Fruit fly (Drosophila melanogaster): ENCODE data around the gene CG15754.

CG15754 gene

DNA sequence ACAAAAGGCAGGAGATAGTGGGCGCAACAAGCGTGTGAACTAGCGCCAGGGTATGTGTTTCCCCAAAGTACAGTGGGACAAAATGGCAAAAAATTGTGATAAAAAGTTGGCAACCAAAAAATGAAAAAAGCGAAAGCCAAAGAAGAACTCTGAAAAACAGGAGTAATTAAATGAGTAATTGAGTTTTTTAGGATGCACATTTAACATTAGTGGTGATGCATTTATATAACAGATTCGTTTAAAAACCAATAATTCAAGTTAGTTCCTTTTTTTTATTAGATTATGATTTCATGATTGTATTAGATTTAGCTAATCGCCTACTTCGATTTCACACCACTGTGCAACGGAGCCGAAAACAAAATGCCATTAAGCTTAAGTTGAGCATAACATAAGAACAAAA is 44.6 kb downstream of the CG15754 start (continued):
- TF ChIP-seq Xrp1 (GFP tag; IDR thresholded peaks at IDR 0.05): peak; percentile 51; the same call in 1 of the 2 replicates
- TF ChIP-seq CG6765 (GFP tag; optimal IDR thresholded peaks at IDR 0.05): no peak
- TF ChIP-seq wor (GFP tag; IDR thresholded peaks at IDR 0.05): peak; percentile 35
- no peak for TF ChIP-seq CG14965 (GFP tag; optimal IDR thresholded peaks at IDR 0.05; ENCODE audit: borderline replicate concordance)
- TF ChIP-seq CG2875 (GFP tag; optimal IDR thresholded peaks at IDR 0.05): peak; percentile 54
- no peak for TF ChIP-seq CG8089 (GFP tag; optimal IDR thresholded peaks at IDR 0.05)
- no peak for TF ChIP-seq HmgD (GFP tag; optimal IDR thresholded peaks at IDR 0.05)
- no peak for TF ChIP-seq cas (GFP tag; IDR thresholded peaks at IDR 0.05)
- TF ChIP-seq sob (GFP tag; IDR thresholded peaks at IDR 0.05): no peak
- no peak for TF ChIP-seq CG4617 (GFP tag; optimal IDR thresholded peaks at IDR 0.05; ENCODE audit: borderline replicate concordance)
- no peak for TF ChIP-seq slou (GFP tag; optimal IDR thresholded peaks at IDR 0.05)
- TF ChIP-seq sim (GFP tag; IDR thresholded peaks at IDR 0.05): no peak
- TF ChIP-seq CG2202 (tag; optimal IDR thresholded peaks at IDR 0.05): no peak
- no peak for TF ChIP-seq CG10959 (GFP tag; IDR thresholded peaks at IDR 0.05)
- TF ChIP-seq GATAe (GFP tag; conservative IDR thresholded peaks at IDR 0.05): no peak
- no peak for TF ChIP-seq CG3065 (GFP tag; optimal IDR thresholded peaks at IDR 0.05)
- TF ChIP-seq CG10366 (GFP tag; IDR thresholded peaks at IDR 0.05): peak; percentile 43
- TF ChIP-seq Pdp1 (GFP tag; optimal IDR thresholded peaks at IDR 0.05): peak; percentile 56 to 62
- peak; percentile 57 for TF ChIP-seq CG8944 (GFP tag; optimal IDR thresholded peaks at IDR 0.05)
- TF ChIP-seq CG2199 (GFP tag; IDR thresholded peaks at IDR 0.05): no peak
- TF ChIP-seq ro (GFP tag; IDR thresholded peaks at IDR 0.05): no peak
- peak; percentile 24 to 68 for TF ChIP-seq Hr51 (GFP tag; optimal IDR thresholded peaks at IDR 0.05)
- TF ChIP-seq CG14441 (GFP tag; IDR thresholded peaks at IDR 0.05): peak; percentile 47
- peak; percentile 42 for TF ChIP-seq tin (GFP tag; optimal IDR thresholded peaks at IDR 0.05)
- peak; percentile 60 for TF ChIP-seq Xbp1 (GFP tag; optimal IDR thresholded peaks at IDR 0.05)
- TF ChIP-seq pita (GFP tag; optimal IDR thresholded peaks at IDR 0.05): no peak
- peak; percentile 13 for TF ChIP-seq fu2 (GFP tag; optimal IDR thresholded peaks at IDR 0.05)
- TF ChIP-seq bigmax (GFP tag; optimal IDR thresholded peaks at IDR 0.05): no peak
- peak; percentile 28; the same call in 1 of the 3 replicates for TF ChIP-seq otp (GFP tag; IDR thresholded peaks at IDR 0.05)
- TF ChIP-seq Bdp1 (GFP tag; optimal IDR thresholded peaks at IDR 0.05): peak; percentile 26
- TF ChIP-seq kni (GFP tag; optimal IDR thresholded peaks at IDR 0.05): no peak
- TF ChIP-seq NfI (GFP tag; optimal IDR thresholded peaks at IDR 0.05): peak; percentile 45
- TF ChIP-seq tx (GFP tag; optimal IDR thresholded peaks at IDR 0.05): peak; percentile 35
- no peak for TF ChIP-seq C15 (GFP tag; IDR thresholded peaks at IDR 0.05)
- TF ChIP-seq CG14710 (tag; optimal IDR thresholded peaks at IDR 0.05): peak; percentile 58
- peak; percentile 43 for TF ChIP-seq CG1529 (GFP tag; optimal IDR thresholded peaks at IDR 0.05)
- peak; percentile 42 for TF ChIP-seq pnt (GFP tag; optimal IDR thresholded peaks at IDR 0.05)
- peak; percentile 48 for TF ChIP-seq ATbp (GFP tag; optimal IDR thresholded peaks at IDR 0.05)
- no peak for TF ChIP-seq CG30020 (tag; optimal IDR thresholded peaks at IDR 0.05)
- peak; percentile 33 for TF ChIP-seq Chrac-16 (GFP tag; optimal IDR thresholded peaks at IDR 0.05)
- no peak for TF ChIP-seq dan (GFP tag; IDR thresholded peaks at IDR 0.05)
- peak; percentile 5 for TF ChIP-seq CG3407 (GFP tag; optimal IDR thresholded peaks at IDR 0.05)
- peak; percentile 83 for TF ChIP-seq gem (tag; optimal IDR thresholded peaks at IDR 0.05)
- peak; percentile 3 for TF ChIP-seq CG12299 (tag; optimal IDR thresholded peaks at IDR 0.05)
- peak; percentile 35; the same call in 1 of the 2 replicates for TF ChIP-seq CG4730 (GFP tag; IDR thresholded peaks at IDR 0.05)
- TF ChIP-seq CG8478 (optimal IDR thresholded peaks at IDR 0.05): no peak
- peak; percentile 37 for TF ChIP-seq CG1233 (GFP tag; optimal IDR thresholded peaks at IDR 0.05)
- TF ChIP-seq Tbp (GFP tag; optimal IDR thresholded peaks at IDR 0.05): no peak
- TF ChIP-seq crc (GFP tag; optimal IDR thresholded peaks at IDR 0.05): no peak
- TF ChIP-seq CG17361 (GFP tag; IDR thresholded peaks at IDR 0.05): peak; percentile 78
- TF ChIP-seq nau (GFP tag; optimal IDR thresholded peaks at IDR 0.05): peak; percentile 19
- no peak for TF ChIP-seq CkIIα-i1 (GFP tag; IDR thresholded peaks at IDR 0.05)

Data from whole organism, embryonic.